Worm (Caenorhabditis elegans) whole organism, L2 larva: ENCODE measurements around the gene pgm-1.

Experiments
- R02D3.7 ChIP-seq: fragments of 150-350 bp; optimal IDR thresholded peaks from 2 replicates; lab custom pipeline; 2014; ENCODE audit warnings: missing biosample characterization, missing genetic modification characterization
- ceh-16 ChIP-seq: fragments of 150-350 bp; optimal IDR thresholded peaks from 2 replicates; lab custom pipeline; 2014; ENCODE audit warnings: missing biosample characterization, missing genetic modification characterization
- mdl-1 ChIP-seq, 2 experiments: fragments of 150-350 bp in 1 of 2; sonication (generic microtip) in 1 of 2; optimal IDR thresholded peaks; 2 replicates each; lab custom pipeline; 2017; ENCODE audit warnings: missing biosample characterization in 2 of 2, missing genetic modification characterization in 2 of 2
- nhr-10 ChIP-seq: sonication (generic microtip); optimal IDR thresholded peaks from 2 replicates; lab custom pipeline; 2017; ENCODE audit warnings: missing biosample characterization, missing genetic modification characterization
- nhr-6 ChIP-seq: fragments of 150-350 bp; optimal IDR thresholded peaks from 2 replicates; lab custom pipeline; 2014; ENCODE audit warnings: missing biosample characterization, missing genetic modification characterization
- unc-39 ChIP-seq: fragments of 150-350 bp; optimal IDR thresholded peaks from 2 replicates; lab custom pipeline; 2014; ENCODE audit warnings: missing biosample characterization, missing genetic modification characterization
- unc-55 ChIP-seq: fragments of 150-350 bp; sonication (generic microtip); optimal IDR thresholded peaks from 3 replicates; lab custom pipeline; 2014; ENCODE audit warnings: missing biosample characterization, missing genetic modification reagents, missing genetic modification characterization
- zag-1 ChIP-seq: fragments of 150-350 bp; optimal IDR thresholded peaks from 2 replicates; lab custom pipeline; 2014; ENCODE audit warnings: missing biosample characterization, missing genetic modification characterization

DNA sequence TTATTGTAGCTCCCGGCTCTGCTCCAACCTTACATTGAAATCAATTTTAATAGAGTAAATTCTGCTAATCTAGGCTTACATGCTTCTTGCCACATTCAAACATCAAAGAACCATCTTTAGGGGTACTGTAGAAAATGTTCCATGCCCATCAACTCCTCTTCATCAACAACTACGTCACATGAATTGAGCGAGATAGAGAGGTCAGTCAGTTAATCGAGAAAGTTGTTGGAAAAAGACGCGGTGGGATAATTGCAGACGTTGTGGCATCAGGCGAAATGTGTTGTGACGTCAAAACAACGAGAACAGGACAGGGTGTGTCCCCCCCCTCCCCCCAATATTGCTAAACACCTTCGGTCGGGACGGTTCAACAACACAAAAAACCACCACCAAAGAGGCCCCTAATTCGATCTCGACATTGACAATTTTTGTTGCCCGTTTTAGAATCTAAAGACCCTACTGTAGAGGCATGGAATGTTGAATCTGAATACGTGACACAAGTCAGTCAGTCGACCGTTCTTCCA is 29.3 kb downstream of the pgm-1 start:
- no peak for TF ChIP-seq mdl-1 (tag; optimal IDR thresholded peaks at IDR 0.05; lab: Kevin White, UChicago)
- no peak for TF ChIP-seq unc-55
- TF ChIP-seq nhr-10 (tag; lab: Kevin White, UChicago): no peak
- no peak for TF ChIP-seq R02D3.7 (tag; lab: Kevin White, UChicago)
- TF ChIP-seq nhr-6 (tag; lab: Kevin White, UChicago): no peak
- no peak for TF ChIP-seq zag-1 (tag; lab: Kevin White, UChicago)
- TF ChIP-seq ceh-16 (tag; lab: Kevin White, UChicago): no peak
- no peak for TF ChIP-seq unc-39
